Fruit fly (Drosophila melanogaster): ENCODE results near the gene indra.
A peak's percentile ranks its signal among the peaks of the same experiment; 100 is the strongest.

Gene indra

dm6 chr3L:1368201-1368617 lies 26.0 kb upstream of the indra start (continued):
- TF ChIP-seq Lpt (GFP tag; optimal IDR thresholded peaks at IDR 0.05) = no peak
- TF ChIP-seq Hr4 (GFP tag; optimal IDR thresholded peaks at IDR 0.05) = peak; percentile 37
- TF ChIP-seq Ets21C (GFP tag; optimal IDR thresholded peaks at IDR 0.05) = peak; percentile 76
- peak; percentile 68 for TF ChIP-seq CG3919 (GFP tag; optimal IDR thresholded peaks at IDR 0.05)
- peak; percentile 43; the same call in 1 of the 2 replicates for TF ChIP-seq CG11294 (GFP tag; IDR thresholded peaks at IDR 0.05)
- peak in 1 of 2 experiments; percentile 49 for TF ChIP-seq ss (GFP tag; optimal IDR thresholded peaks at IDR 0.05)
- peak; percentile 75 for TF ChIP-seq acj6 (GFP tag; optimal IDR thresholded peaks at IDR 0.05)
- no peak for TF ChIP-seq CG4318 (GFP tag; optimal IDR thresholded peaks at IDR 0.05)
- peak; percentile 88 for TF ChIP-seq CG6163 (GFP tag; IDR thresholded peaks at IDR 0.05)
- TF ChIP-seq CG32006 (GFP tag; optimal IDR thresholded peaks at IDR 0.05) = peak; percentile 35
- TF ChIP-seq topi (GFP tag; optimal IDR thresholded peaks at IDR 0.05) = peak; percentile 83
- TF ChIP-seq achi (GFP tag; optimal IDR thresholded peaks at IDR 0.05) = peak; percentile 64
- peak; percentile 33 for TF ChIP-seq Blimp-1 (GFP tag; optimal IDR thresholded peaks at IDR 0.05)
- TF ChIP-seq CG8632 (GFP tag; optimal IDR thresholded peaks at IDR 0.05) = peak; percentile 74
- TF ChIP-seq CG34406 (GFP tag; optimal IDR thresholded peaks at IDR 0.05) = peak; percentile 77
- TF ChIP-seq CG11762 (GFP tag; optimal IDR thresholded peaks at IDR 0.05; ENCODE audit: insufficient read depth) = peak; percentile 34
- TF ChIP-seq CG6854 (GFP tag; optimal IDR thresholded peaks at IDR 0.05) = peak; percentile 2
- peak; percentile 38 for TF ChIP-seq Sox102F (GFP tag; optimal IDR thresholded peaks at IDR 0.05)
- peak; percentile 55 for TF ChIP-seq CG3032 (tag; optimal IDR thresholded peaks at IDR 0.05)
- peak; percentile 71 for TF ChIP-seq Sox15 (GFP tag; optimal IDR thresholded peaks at IDR 0.05)
- TF ChIP-seq Eip75B (GFP tag; optimal IDR thresholded peaks at IDR 0.05) = peak; percentile 67

- TF ChIP-seq CG6276 (GFP tag; optimal IDR thresholded peaks at IDR 0.05) (no peak), CG6163 (GFP tag; IDR thresholded peaks at IDR 0.05) (peak; percentile 86), CG1621 (tag; optimal IDR thresholded peaks at IDR 0.05) (peak; percentile 47), OdsH (GFP tag; optimal IDR thresholded peaks at IDR 0.05) (no peak), Ets21C (GFP tag; optimal IDR thresholded peaks at IDR 0.05) (no peak), CG9139 (GFP tag; optimal IDR thresholded peaks at IDR 0.05) (peak; percentile 25), CG8119 (GFP tag; IDR thresholded peaks at IDR 0.05) (peak; percentile 58), Eip78C (GFP tag) (peak; percentile 28), fd59A (GFP tag; optimal IDR thresholded peaks at IDR 0.05) (no peak), dsx (GFP tag; optimal IDR thresholded peaks at IDR 0.05; ENCODE audit: poor library complexity, severe bottlenecking) (peak; percentile 96), CG32006 (GFP tag; optimal IDR thresholded peaks at IDR 0.05) (peak; percentile 16), CG6808 (GFP tag; optimal IDR thresholded peaks at IDR 0.05) (peak; percentile 3), ss (GFP tag; optimal IDR thresholded peaks at IDR 0.05) (peak; percentile 69 to 72), acj6 (GFP tag; optimal IDR thresholded peaks at IDR 0.05) (no peak), Eip93F (GFP tag; optimal IDR thresholded peaks at IDR 0.05) (no peak), CG3919 (GFP tag; optimal IDR thresholded peaks at IDR 0.05) (no peak), CG15336 (GFP tag; IDR thresholded peaks at IDR 0.05) (peak; percentile 56), topi (GFP tag; optimal IDR thresholded peaks at IDR 0.05) (no peak), eg (GFP tag; IDR thresholded peaks at IDR 0.05) (peak; percentile 79)
Observed at dm6 chr3L:1366879-1367650, 24.9 kb upstream of the indra start.

dm6 chr3L:1364368-1364767 lies 22.2 kb upstream of the indra start:
- no peak for TF ChIP-seq Met (GFP tag; optimal IDR thresholded peaks at IDR 0.05)
- no peak for TF ChIP-seq CG34406 (GFP tag; optimal IDR thresholded peaks at IDR 0.05)
- no peak for TF ChIP-seq esn (GFP tag; optimal IDR thresholded peaks at IDR 0.05)

Data from whole organism, prepupa.